Worm (Caenorhabditis elegans) whole organism, midembryonic: ENCODE results near the gene exl-1.

ENCODE experiments used
- T22C8.4 ChIP-seq: fragments of 200-800 bp; sonication (Bioruptor generic); IDR thresholded peaks from 2 replicates; pipeline ENCODE4 v1.3.6; 2022; ENCODE audit warnings: missing genetic modification characterization, missing compliant biosample characterization
- flt-1 ChIP-seq: fragments of 200-800 bp; sonication (Bioruptor generic); IDR thresholded peaks from 2 replicates; pipeline ENCODE4 v1.3.6; 2022; ENCODE audit warnings: missing genetic modification characterization, missing compliant biosample characterization
- med-1 ChIP-seq: sonication (generic microtip); optimal IDR thresholded peaks from 2 replicates; lab custom pipeline; 2017; ENCODE audit warnings: missing genetic modification characterization, mild to moderate bottlenecking, missing compliant biosample characterization, antibody characterized with exemption, missing genetic modification reagents; ENCODE audit not compliant: insufficient read depth
- ref-1 ChIP-seq: fragments of 200-800 bp; sonication (Bioruptor generic); conservative IDR thresholded peaks from 2 replicates; pipeline ENCODE4 v1.3.6; 2022; ENCODE audit warnings: missing genetic modification reagents, missing genetic modification characterization, missing compliant biosample characterization
- tab-1 ChIP-seq: fragments of 200-800 bp; sonication (Bioruptor generic); IDR thresholded peaks from 2 replicates; pipeline ENCODE4 v1.3.6; 2022; ENCODE audit warnings: missing genetic modification characterization, missing compliant biosample characterization
- ztf-23 ChIP-seq: fragments of 200-800 bp; sonication (Bioruptor generic); IDR thresholded peaks from 2 replicates; pipeline ENCODE4 v1.3.6; 2022; ENCODE audit warnings: missing genetic modification reagents, missing genetic modification characterization, missing compliant biosample characterization
- ztf-29 ChIP-seq: fragments of 200-800 bp; sonication (Bioruptor generic); IDR thresholded peaks from 2 replicates; pipeline ENCODE4 v1.3.6; 2022; ENCODE audit warnings: missing genetic modification reagents, missing genetic modification characterization, missing compliant biosample characterization

ce11 chrII:14415427-14415826 lies 2.2 kb upstream of the exl-1 start:
- no peak for TF ChIP-seq ref-1
- no peak for TF ChIP-seq T22C8.4 (GFP tag; lab: Robert Waterston, UW)
- no peak for TF ChIP-seq ztf-29 (GFP tag; lab: Robert Waterston, UW)
- no peak for TF ChIP-seq ztf-23 (GFP tag; lab: Robert Waterston, UW)
- TF ChIP-seq med-1 (GFP tag; lab: Kevin White, UChicago) = no peak
- no peak for TF ChIP-seq flt-1 (GFP tag; lab: Robert Waterston, UW)
- TF ChIP-seq tab-1 = no peak
